Worm (Caenorhabditis elegans): ENCODE results near the gene F27E5.7.

- TF ChIP-seq pha-4 (tag; optimal IDR thresholded peaks at IDR 0.05) (no peak), fos-1 (tag; optimal IDR thresholded peaks at IDR 0.05) (no peak), nhr-11 (tag; optimal IDR thresholded peaks at IDR 0.05) (no peak), nhr-77 (tag; optimal IDR thresholded peaks at IDR 0.05) (no peak), nhr-67 (tag; optimal IDR thresholded peaks at IDR 0.05) (no peak), ztf-11 (tag; optimal IDR thresholded peaks at IDR 0.05) (no peak), nhr-43 (tag; optimal IDR thresholded peaks at IDR 0.05; ENCODE audit: poor library complexity, severe bottlenecking) (no peak)
These were observed 9.2 kb downstream of the F27E5.7 start, which contains the start of gene F27E5.5 for ce11 chrII:10131760-10132159.
